Worm (Caenorhabditis elegans) whole organism, young adult: ENCODE results near the gene F44A6.3.

ENCODE experiments used
- B0019.2 ChIP-seq: fragments of 200-800 bp; sonication (Bioruptor generic); conservative IDR thresholded peaks from 2 replicates; pipeline ENCODE4 v1.3.6; 2022; ENCODE audit warnings: missing genetic modification reagents, missing genetic modification characterization, missing compliant biosample characterization
- F52B5.7 ChIP-seq: sonication (generic microtip); optimal IDR thresholded peaks from 2 replicates; lab custom pipeline; 2016; ENCODE audit warnings: mild to moderate bottlenecking, missing genetic modification characterization, missing compliant biosample characterization
- K12H6.12 ChIP-seq: fragments of 200-800 bp; sonication (Bioruptor generic); optimal IDR thresholded peaks from 2 replicates; lab custom pipeline; 2018; ENCODE audit warnings: mild to moderate bottlenecking, missing genetic modification characterization, missing compliant biosample characterization
- atf-7 ChIP-seq: sonication (generic microtip); optimal IDR thresholded peaks from 2 replicates; lab custom pipeline; 2017; ENCODE audit warnings: mild to moderate bottlenecking, missing genetic modification characterization, missing compliant biosample characterization
- bed-2 ChIP-seq: fragments of 200-800 bp; sonication (Bioruptor generic); IDR thresholded peaks from 2 replicates; pipeline ENCODE4 v1.3.6; 2022; ENCODE audit warnings: missing genetic modification reagents, missing genetic modification characterization, missing compliant biosample characterization
- ccch-3 ChIP-seq: fragments of 200-800 bp; sonication (Bioruptor generic); optimal IDR thresholded peaks from 2 replicates; lab custom pipeline; 2018; ENCODE audit warnings: mild to moderate bottlenecking, missing genetic modification characterization, missing compliant biosample characterization
- egrh-3 ChIP-seq: fragments of 200-800 bp; sonication (Bioruptor generic); IDR thresholded peaks from 2 replicates; pipeline ENCODE4 v1.3.6; 2022; ENCODE audit warnings: missing genetic modification reagents, missing genetic modification characterization, missing compliant biosample characterization
- fkh-3 ChIP-seq: sonication (generic microtip); optimal IDR thresholded peaks from 2 replicates; lab custom pipeline; 2016; ENCODE audit warnings: mild to moderate bottlenecking, missing genetic modification characterization, missing compliant biosample characterization
- hlh-12 ChIP-seq: sonication (generic microtip); optimal IDR thresholded peaks from 2 replicates; lab custom pipeline; 2016; ENCODE audit warnings: missing genetic modification characterization, missing compliant biosample characterization
- hsf-1 ChIP-seq: fragments of 200-800 bp; sonication (Bioruptor generic); IDR thresholded peaks from 2 replicates; pipeline ENCODE4 v1.3.6; 2022; ENCODE audit warnings: missing genetic modification reagents, missing genetic modification characterization, missing compliant biosample characterization
- nhr-120 ChIP-seq: fragments of 200-800 bp; sonication (Bioruptor generic); IDR thresholded peaks from 2 replicates; pipeline ENCODE4 v1.3.6; 2022; ENCODE audit warnings: missing genetic modification characterization, missing compliant biosample characterization
- nhr-90 ChIP-seq: sonication (generic microtip); optimal IDR thresholded peaks from 2 replicates; lab custom pipeline; 2016; ENCODE audit warnings: missing genotype, mild to moderate bottlenecking, missing genetic modification characterization, missing compliant biosample characterization
- pha-4 ChIP-seq: fragments of 150-350 bp; sonication (generic microtip); optimal IDR thresholded peaks from 2 replicates; lab custom pipeline; 2014; ENCODE audit warnings: missing biosample characterization, missing genetic modification reagents, missing genetic modification characterization
- unc-130 ChIP-seq: sonication (generic microtip); optimal IDR thresholded peaks from 2 replicates; lab custom pipeline; 2016; ENCODE audit warnings: missing genetic modification reagents, missing genetic modification characterization, missing compliant biosample characterization
- ztf-26 ChIP-seq: sonication (generic microtip); optimal IDR thresholded peaks from 2 replicates; lab custom pipeline; 2017; ENCODE audit warnings: missing genetic modification characterization, missing compliant biosample characterization

F44A6.3 gene

ce11 chrX:10262299-10262698 is 49.7 kb downstream of the F44A6.3 start:
- TF ChIP-seq K12H6.12 (tag; lab: Kevin White, UChicago): no peak
- no peak for TF ChIP-seq ccch-3 (GFP tag; lab: Kevin White, UChicago)
- no peak for TF ChIP-seq bed-2 (GFP tag; lab: Robert Waterston, UW)
- no peak for TF ChIP-seq egrh-3 (GFP tag; lab: Robert Waterston, UW)
- no peak for TF ChIP-seq B0019.2 (GFP tag; lab: Robert Waterston, UW)
- no peak for TF ChIP-seq pha-4 (tag; lab: Kevin White, UChicago)
- no peak for TF ChIP-seq atf-7
- no peak for TF ChIP-seq fkh-3 (tag; lab: Kevin White, UChicago)
- TF ChIP-seq hlh-12: no peak
- no peak for TF ChIP-seq F52B5.7 (tag; lab: Kevin White, UChicago)
- no peak for TF ChIP-seq ztf-26
- TF ChIP-seq unc-130 (GFP tag; lab: Kevin White, UChicago): no peak
- TF ChIP-seq nhr-90 (tag; lab: Kevin White, UChicago): no peak
- no peak for TF ChIP-seq hsf-1 (GFP tag; lab: Robert Waterston, UW)
- TF ChIP-seq nhr-120 (GFP tag; lab: Robert Waterston, UW): no peak
